Fruit fly (Drosophila melanogaster) whole organism, pupa: ENCODE data around the gene CG6996.

Experiments used
- CG10348 ChIP-seq: fragments of 200-800 bp; sonication (Bioruptor generic); IDR thresholded peaks from 2 replicates; pipeline ENCODE4 v1.3.6; 2022; ENCODE audit warnings: missing biosample characterization, missing genetic modification characterization
- CG12605 ChIP-seq: fragments of 200-800 bp; sonication (Bioruptor generic); IDR thresholded peaks from 2 replicates; pipeline ENCODE4 v1.3.6; 2022; ENCODE audit warnings: missing biosample characterization, missing genetic modification characterization
- CG13204 ChIP-seq: fragments of 200-800 bp; sonication (Bioruptor generic); optimal IDR thresholded peaks from 2 replicates; lab custom pipeline; 2018; ENCODE audit warnings: missing biosample characterization, mild to moderate bottlenecking, missing genetic modification characterization, moderate library complexity
- CG14655 ChIP-seq: fragments of 200-800 bp; sonication (Bioruptor generic); optimal IDR thresholded peaks from 3 replicates; lab custom pipeline; 2017; ENCODE audit warnings: mild to moderate bottlenecking, missing biosample characterization, missing genetic modification reagents, missing genetic modification characterization
- CG15710 ChIP-seq: fragments of 200-800 bp; sonication (Bioruptor generic); optimal IDR thresholded peaks from 2 replicates; lab custom pipeline; 2018; ENCODE audit warnings: missing biosample characterization, mild to moderate bottlenecking, missing genetic modification characterization, moderate library complexity
- CG17806 ChIP-seq: fragments of 200-800 bp; sonication (Bioruptor generic); optimal IDR thresholded peaks from 2 replicates; lab custom pipeline; 2018; ENCODE audit warnings: missing biosample characterization, mild to moderate bottlenecking, missing genetic modification characterization, moderate library complexity
- CG32121 ChIP-seq: fragments of 200-800 bp; sonication (Bioruptor generic); IDR thresholded peaks from 2 replicates; pipeline ENCODE4 v1.3.6; 2022; ENCODE audit warnings: missing biosample characterization, missing genetic modification characterization
- CG34367 ChIP-seq: fragments of 200-800 bp; sonication (Bioruptor generic); optimal IDR thresholded peaks from 2 replicates; lab custom pipeline; 2018; ENCODE audit warnings: missing biosample characterization, mild to moderate bottlenecking, missing genetic modification characterization
- CG4496 ChIP-seq: fragments of 200-800 bp; sonication (Bioruptor generic); IDR thresholded peaks from 3 replicates; pipeline ENCODE4 v1.3.6; 2022; ENCODE audit warnings: missing biosample characterization, missing genetic modification characterization
- CG8159 ChIP-seq: fragments of 200-800 bp; sonication (Bioruptor generic); optimal IDR thresholded peaks from 3 replicates; lab custom pipeline; 2018; ENCODE audit warnings: missing biosample characterization, mild to moderate bottlenecking, missing genetic modification characterization, moderate library complexity
- CG8301 ChIP-seq: fragments of 200-800 bp; sonication (Bioruptor generic); optimal IDR thresholded peaks from 2 replicates; lab custom pipeline; 2018; ENCODE audit warnings: missing biosample characterization, mild to moderate bottlenecking, missing genetic modification characterization
- CG9948 ChIP-seq: fragments of 200-800 bp; sonication (Bioruptor generic); optimal IDR thresholded peaks from 2 replicates; lab custom pipeline; 2018; ENCODE audit warnings: missing biosample characterization, mild to moderate bottlenecking, missing genetic modification characterization, moderate library complexity
- D1 ChIP-seq: fragments of 200-800 bp; sonication (Bioruptor generic); optimal IDR thresholded peaks from 2 replicates; lab custom pipeline; 2018; ENCODE audit warnings: missing biosample characterization, mild to moderate bottlenecking, missing genetic modification characterization, moderate library complexity
- EcR ChIP-seq: fragments of 200-800 bp; sonication (Bioruptor generic); optimal IDR thresholded peaks from 3 replicates; lab custom pipeline; 2019; ENCODE audit warnings: missing biosample characterization, missing genetic modification characterization, mild to moderate bottlenecking, moderate library complexity, missing genetic modification reagents
- Ets98B ChIP-seq: fragments of 200-800 bp; sonication (Bioruptor generic); IDR thresholded peaks from 2 replicates; pipeline ENCODE4 v1.3.6; 2022; ENCODE audit warnings: missing biosample characterization, missing genetic modification characterization
- Pif1A ChIP-seq: fragments of 200-800 bp; sonication (Bioruptor generic); optimal IDR thresholded peaks from 3 replicates; lab custom pipeline; 2016; ENCODE audit warnings: missing biosample characterization, missing genetic modification characterization
- Pif1B ChIP-seq: fragments of 200-800 bp; sonication (Bioruptor generic); optimal IDR thresholded peaks from 3 replicates; lab custom pipeline; 2016; ENCODE audit warnings: missing biosample characterization, missing genetic modification characterization
- Snoo ChIP-seq: fragments of 200-800 bp; sonication (Bioruptor generic); optimal IDR thresholded peaks from 3 replicates; lab custom pipeline; 2017; ENCODE audit warnings: missing biosample characterization, mild to moderate bottlenecking, missing genetic modification characterization, inconsistent platforms
- fd96Ca ChIP-seq: fragments of 200-800 bp; sonication (Bioruptor generic); IDR thresholded peaks from 3 replicates; pipeline ENCODE4 v1.3.6; 2022; ENCODE audit warnings: missing biosample characterization, missing genetic modification characterization
- gl ChIP-seq: fragments of 200-800 bp; sonication (Bioruptor generic); optimal IDR thresholded peaks from 2 replicates; lab custom pipeline; 2018; ENCODE audit warnings: missing biosample characterization, mild to moderate bottlenecking, missing genetic modification characterization
- rn ChIP-seq: fragments of 200-800 bp; sonication (Bioruptor generic); IDR thresholded peaks from 2 replicates; pipeline ENCODE4 v1.3.6; 2022; ENCODE audit warnings: missing biosample characterization, missing genetic modification characterization

CG6996 gene

DNA sequence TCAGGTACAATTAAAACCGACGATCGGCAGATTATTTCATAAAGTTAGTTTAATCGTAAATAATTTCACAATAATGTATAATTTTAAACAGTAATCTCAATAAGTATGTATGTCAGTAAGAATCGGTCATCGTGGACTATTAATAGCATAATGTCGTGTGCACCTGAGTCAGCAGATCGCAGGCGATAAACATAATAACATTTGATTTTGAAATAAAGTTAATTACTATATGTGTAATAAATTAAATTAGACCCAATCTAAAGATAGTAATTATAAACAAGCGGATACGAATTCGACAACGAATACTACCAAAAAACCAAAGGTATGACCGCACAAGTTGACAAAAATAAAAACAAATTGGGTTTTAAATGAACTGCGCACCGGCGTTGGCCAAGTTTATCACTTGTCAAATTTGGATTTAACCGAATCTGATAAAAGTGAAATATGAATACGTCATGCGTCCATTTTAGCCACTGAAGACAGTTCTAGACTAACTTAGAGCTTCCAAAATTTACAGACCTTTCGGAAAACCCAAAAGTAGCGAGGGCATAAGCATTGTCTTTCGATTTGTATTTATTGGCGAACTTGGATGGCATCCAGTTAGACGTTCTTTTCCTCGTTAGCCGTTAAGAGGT is at the start of gene CG6996:
Gene CG6996, plus strand, starts transcription at position 585 of the 635 bp plus-strand sequence.
- TF ChIP-seq CG10348 (GFP tag; lab: Robert Waterston, UW) = no peak

dm6 chr3L:20168152-20168551 is 39.2 kb upstream of the CG6996 start:
- TF ChIP-seq CG8159 (peak; percentile 42), CG17806 (tag; lab: Kevin White, UChicago) (peak; percentile 10), D1 (tag; lab: Kevin White, UChicago) (peak; percentile 21), CG4496 (GFP tag; lab: Robert Waterston, UW) (no peak), fd96Ca (GFP tag; lab: Robert Waterston, UW) (no peak), CG9948 (tag; lab: Kevin White, UChicago) (peak; percentile 12), gl (tag; lab: Kevin White, UChicago) (no peak), CG15710 (tag; lab: Kevin White, UChicago) (peak; percentile 19), Pif1B (GFP tag; lab: Kevin White, UChicago) (no peak), CG32121 (GFP tag; lab: Robert Waterston, UW) (no peak), CG12605 (GFP tag; lab: Robert Waterston, UW) (no peak), CG14655 (GFP tag; lab: Kevin White, UChicago) (no peak)

DNA sequence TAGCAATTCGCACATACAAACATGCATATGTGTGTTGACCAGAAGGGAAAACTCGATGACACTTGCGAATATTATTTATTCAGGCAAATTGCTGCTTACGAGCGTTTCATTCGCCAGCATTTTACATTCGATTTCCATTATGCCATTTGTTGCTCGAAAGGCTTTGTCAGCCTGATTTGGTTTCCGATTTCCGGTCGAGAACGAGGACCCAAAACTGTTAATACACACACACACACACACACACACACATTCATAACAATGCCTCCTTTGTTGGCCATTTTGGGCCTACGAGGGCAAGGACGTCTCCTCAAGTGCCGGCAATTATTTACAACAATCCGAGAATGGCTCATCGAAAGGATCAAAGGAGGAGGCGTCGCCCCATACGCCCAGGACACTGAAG is 29.6 kb upstream of the CG6996 start:
- TF ChIP-seq D1 (tag; lab: Kevin White, UChicago) = no peak
- no peak for TF ChIP-seq CG12605 (GFP tag; lab: Robert Waterston, UW)
- no peak for TF ChIP-seq Ets98B (GFP tag; lab: Robert Waterston, UW)
- TF ChIP-seq CG34367 (tag; lab: Kevin White, UChicago) = no peak
- TF ChIP-seq CG8159 = no peak
- TF ChIP-seq CG14655 (GFP tag; lab: Kevin White, UChicago) = no peak

DNA sequence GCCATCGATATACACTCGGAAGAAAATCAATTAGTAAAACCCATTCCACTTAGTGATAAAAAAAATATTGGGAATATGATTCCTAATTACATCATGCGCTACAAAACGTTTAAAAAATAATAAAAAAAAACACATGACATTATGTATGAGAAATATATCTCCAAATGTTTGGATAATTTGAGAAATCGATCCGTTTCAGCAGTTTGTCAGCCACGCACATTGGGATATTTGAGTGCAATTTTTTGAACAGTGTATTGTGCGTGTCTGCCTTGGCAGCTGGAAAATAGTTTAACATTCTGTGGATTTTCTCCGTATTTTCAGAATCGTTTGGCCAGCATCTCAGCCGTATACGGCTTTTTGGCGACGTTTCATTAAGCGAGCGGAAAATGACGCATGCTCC is 29.2 kb upstream of the CG6996 start:
- no peak for TF ChIP-seq CG13204 (GFP tag; lab: Kevin White, UChicago)
- TF ChIP-seq CG15710 (tag; lab: Kevin White, UChicago) = no peak
- TF ChIP-seq CG8301 (tag; lab: Kevin White, UChicago) = no peak
- no peak for TF ChIP-seq CG12605 (GFP tag; lab: Robert Waterston, UW)
- TF ChIP-seq Snoo = no peak
- no peak for TF ChIP-seq CG34367 (tag; lab: Kevin White, UChicago)
- TF ChIP-seq Ets98B (GFP tag; lab: Robert Waterston, UW) = no peak
- TF ChIP-seq Pif1A (GFP tag; lab: Kevin White, UChicago) = no peak
- no peak for TF ChIP-seq CG4496 (GFP tag; lab: Robert Waterston, UW)
- no peak for TF ChIP-seq EcR (GFP tag; lab: Kevin White, UChicago)
- no peak for TF ChIP-seq rn (GFP tag; lab: Robert Waterston, UW)
- TF ChIP-seq CG17806 (tag; lab: Kevin White, UChicago) = no peak
- no peak for TF ChIP-seq CG32121 (GFP tag; lab: Robert Waterston, UW)
- no peak for TF ChIP-seq CG9948 (tag; lab: Kevin White, UChicago)
- TF ChIP-seq gl (tag; lab: Kevin White, UChicago) = no peak
- TF ChIP-seq fd96Ca (GFP tag; lab: Robert Waterston, UW) = no peak
- no peak for TF ChIP-seq CG14655 (GFP tag; lab: Kevin White, UChicago)

dm6 chr3L:20182799-20183198 is 24.5 kb upstream of the CG6996 start:
- no peak for TF ChIP-seq CG4496 (GFP tag; lab: Robert Waterston, UW)
- no peak for TF ChIP-seq CG12605 (GFP tag; lab: Robert Waterston, UW)
- no peak for TF ChIP-seq CG17806 (tag; lab: Kevin White, UChicago)
- TF ChIP-seq EcR (GFP tag; lab: Kevin White, UChicago) = no peak
- no peak for TF ChIP-seq CG34367 (tag; lab: Kevin White, UChicago)
- no peak for TF ChIP-seq CG10348 (GFP tag; lab: Robert Waterston, UW)
- TF ChIP-seq D1 (tag; lab: Kevin White, UChicago) = no peak
- TF ChIP-seq Ets98B (GFP tag; lab: Robert Waterston, UW) = no peak
- TF ChIP-seq CG15710 (tag; lab: Kevin White, UChicago) = no peak
- no peak for TF ChIP-seq CG8159
- TF ChIP-seq CG13204 (GFP tag; lab: Kevin White, UChicago) = no peak
- no peak for TF ChIP-seq rn (GFP tag; lab: Robert Waterston, UW)
- TF ChIP-seq CG14655 (GFP tag; lab: Kevin White, UChicago) = no peak

DNA sequence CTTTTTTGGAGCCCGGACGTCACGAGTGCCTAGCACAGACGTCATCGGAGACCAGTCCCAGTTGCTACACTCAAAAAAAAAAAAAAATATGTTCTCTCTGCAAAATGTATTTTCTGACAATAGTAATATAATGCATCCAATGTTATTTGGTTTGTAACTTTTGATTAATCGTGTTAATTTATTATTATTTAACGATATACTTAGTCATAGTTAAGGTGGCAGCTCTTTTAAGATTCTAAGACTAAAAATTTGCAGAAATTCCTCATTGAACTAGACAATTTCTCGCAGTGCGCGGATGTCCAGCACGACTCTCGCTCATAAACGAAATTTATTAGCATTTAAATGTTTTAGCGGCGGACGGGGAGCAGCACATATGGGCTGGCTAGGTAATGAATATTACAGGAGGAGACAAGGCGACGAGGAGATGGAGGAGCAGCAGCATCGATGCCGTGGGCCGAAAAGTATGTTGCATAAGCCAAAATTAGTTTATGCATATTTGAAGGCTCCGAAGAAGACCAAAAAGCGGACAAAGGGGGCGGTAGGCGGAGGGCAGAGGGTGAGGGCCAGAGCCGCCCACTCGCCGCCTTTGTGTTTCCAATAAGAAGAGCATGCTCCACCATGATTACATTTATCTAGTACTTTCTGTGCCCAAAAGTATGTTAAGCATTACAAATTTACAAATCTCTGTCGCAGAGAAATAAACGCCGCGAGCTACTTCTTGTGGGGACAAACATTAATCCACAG is 23.8 kb upstream of the CG6996 start:
- TF ChIP-seq Snoo = no peak
- TF ChIP-seq CG10348 (GFP tag; lab: Robert Waterston, UW) = no peak; the same call in 1 of the 2 replicates
- peak; percentile 74 for TF ChIP-seq CG15710 (tag; lab: Kevin White, UChicago)
- TF ChIP-seq CG8301 (tag; lab: Kevin White, UChicago) = peak; percentile 68
- TF ChIP-seq Ets98B (GFP tag; lab: Robert Waterston, UW) = peak; percentile 20
- peak; percentile 64 for TF ChIP-seq CG9948 (tag; lab: Kevin White, UChicago)
- TF ChIP-seq CG13204 (GFP tag; lab: Kevin White, UChicago) = no peak
- peak; percentile 78 for TF ChIP-seq CG8159
- TF ChIP-seq CG32121 (GFP tag; lab: Robert Waterston, UW) = 0 out of 2 replicates have a peak, but pooled peaks have one; percentile 23
- TF ChIP-seq rn (GFP tag; lab: Robert Waterston, UW) = no peak
- TF ChIP-seq gl (tag; lab: Kevin White, UChicago) = peak; percentile 7
- peak; percentile 57 for TF ChIP-seq Pif1B (GFP tag; lab: Kevin White, UChicago)
- no peak for TF ChIP-seq EcR (GFP tag; lab: Kevin White, UChicago)
- peak; percentile 58 for TF ChIP-seq Pif1A (GFP tag; lab: Kevin White, UChicago)
- no peak for TF ChIP-seq CG12605 (GFP tag; lab: Robert Waterston, UW)
- no peak for TF ChIP-seq D1 (tag; lab: Kevin White, UChicago)
- peak; percentile 58 for TF ChIP-seq CG34367 (tag; lab: Kevin White, UChicago)
- peak; percentile 73 for TF ChIP-seq CG14655 (GFP tag; lab: Kevin White, UChicago)
- TF ChIP-seq fd96Ca (GFP tag; lab: Robert Waterston, UW) = 0 out of 3 replicates have a peak, but pooled peaks have one; percentile 40
- TF ChIP-seq CG17806 (tag; lab: Kevin White, UChicago) = peak; percentile 73
- TF ChIP-seq CG4496 (GFP tag; lab: Robert Waterston, UW) = no peak; the same call in 1 of the 3 replicates
